Fruit fly (Drosophila melanogaster): Measurements from ENCODE around the gene CG42446.

Gene CG42446

dm6 chr3R:16356215-16356862 lies 3.6 kb downstream of the CG42446 start (continued):
- TF ChIP-seq CG12769 (tag; optimal IDR thresholded peaks at IDR 0.05) (peak; percentile 62), CG31365 (tag; optimal IDR thresholded peaks at IDR 0.05) (no peak), CG2712 (tag; optimal IDR thresholded peaks at IDR 0.05) (no peak), CG6854 (GFP tag; optimal IDR thresholded peaks at IDR 0.05) (no peak), CG6683 (GFP tag; optimal IDR thresholded peaks at IDR 0.05) (no peak), lbe (GFP tag; optimal IDR thresholded peaks at IDR 0.05) (no peak), sens (GFP tag) (peak; percentile 17), cwo (GFP tag; optimal IDR thresholded peaks at IDR 0.05) (no peak), CG17385 (GFP tag; optimal IDR thresholded peaks at IDR 0.05) (no peak), ATbp (GFP tag; optimal IDR thresholded peaks at IDR 0.05) (no peak), oc (tag; optimal IDR thresholded peaks at IDR 0.05) (peak; percentile 24), abd-A (tag; optimal IDR thresholded peaks at IDR 0.05) (peak; percentile 66), CTCF (GFP tag; optimal IDR thresholded peaks at IDR 0.05) (no peak), CG8944 (GFP tag; optimal IDR thresholded peaks at IDR 0.05) (no peak), gce (GFP tag; IDR thresholded peaks at IDR 0.05) (no peak), CG14050 (GFP tag; IDR thresholded peaks at IDR 0.05) (no peak), lab (GFP tag; optimal IDR thresholded peaks at IDR 0.05) (no peak), CG1602 (GFP tag; optimal IDR thresholded peaks at IDR 0.05) (no peak), eve (GFP tag; optimal IDR thresholded peaks at IDR 0.05) (no peak), CG4360 (GFP tag; IDR thresholded peaks at IDR 0.05) (no peak), Med (GFP tag) (peak; percentile 35), Blimp-1 (GFP tag; optimal IDR thresholded peaks at IDR 0.05) (peak; percentile 45), odd (GFP tag; optimal IDR thresholded peaks at IDR 0.05) (no peak), unpg (GFP tag; optimal IDR thresholded peaks at IDR 0.05) (no peak), CG11560 (tag; IDR thresholded peaks at IDR 0.05) (no peak), Mad (GFP tag; optimal IDR thresholded peaks at IDR 0.05) (no peak), pnt (GFP tag; optimal IDR thresholded peaks at IDR 0.05) (no peak), Hr78 (GFP tag; optimal IDR thresholded peaks at IDR 0.05) (no peak), lola (GFP tag; optimal IDR thresholded peaks at IDR 0.05) (no peak), NfI (GFP tag; optimal IDR thresholded peaks at IDR 0.05) (no peak), Ravus (GFP tag; IDR thresholded peaks at IDR 0.05) (no peak), CG9215 (GFP tag; IDR thresholded peaks at IDR 0.05) (no peak), her (GFP tag; optimal IDR thresholded peaks at IDR 0.05) (no peak), CG7357 (GFP tag; IDR thresholded peaks at IDR 0.05) (no peak), CG16815 (GFP tag; optimal IDR thresholded peaks at IDR 0.05) (no peak), CG31388 (GFP tag; optimal IDR thresholded peaks at IDR 0.05) (no peak), CG13296 (GFP tag; optimal IDR thresholded peaks at IDR 0.05) (no peak), chinmo (GFP tag; IDR thresholded peaks at IDR 0.05; ENCODE audit: partially characterized antibody) (0 out of 4 replicates have a peak, but pooled peaks have one; percentile 51), croc (GFP tag; conservative IDR thresholded peaks at IDR 0.05) (no peak), onecut (GFP tag; IDR thresholded peaks at IDR 0.05) (no peak), run (tag; optimal IDR thresholded peaks at IDR 0.05) (peak; percentile 46), CG2199 (GFP tag; IDR thresholded peaks at IDR 0.05) (0 out of 3 replicates have a peak, but pooled peaks have one; percentile 22), tup (GFP tag; optimal IDR thresholded peaks at IDR 0.05) (no peak), CG31224 (GFP tag; IDR thresholded peaks at IDR 0.05) (peak; percentile 95; the same call in 1 of the 2 replicates), tna (GFP tag; IDR thresholded peaks at IDR 0.05; ENCODE audit: partially characterized antibody) (no peak), toy (GFP tag; IDR thresholded peaks at IDR 0.05) (no peak), B-H2 (GFP tag; optimal IDR thresholded peaks at IDR 0.05) (no peak), z (GFP tag; IDR thresholded peaks at IDR 0.05) (0 out of 3 replicates have a peak, but pooled peaks have one; percentile 37), CG9609 (GFP tag; optimal IDR thresholded peaks at IDR 0.05) (no peak), Vsx1 (GFP tag; optimal IDR thresholded peaks at IDR 0.05) (peak; percentile 32)
